Fruit fly (Drosophila melanogaster) whole organism, prepupa: Measurements from ENCODE around the gene CG14785.

Experiments used
- Blimp-1 ChIP-seq: fragments of 200-800 bp; sonication (Bioruptor generic); optimal IDR thresholded peaks from 3 replicates; lab custom pipeline; 2017; ENCODE audit warnings: missing biosample characterization, missing genetic modification characterization, mild to moderate bottlenecking, moderate library complexity, missing genetic modification reagents
- CG10669 ChIP-seq: fragments of 200-800 bp; sonication (Bioruptor generic); optimal IDR thresholded peaks from 3 replicates; lab custom pipeline; 2018; ENCODE audit warnings: missing biosample characterization, mild to moderate bottlenecking, missing genetic modification characterization, moderate library complexity
- CG11294 ChIP-seq: fragments of 200-800 bp; sonication (Bioruptor generic); IDR thresholded peaks from 2 replicates; pipeline ENCODE4 v1.3.6; 2022; ENCODE audit warnings: missing biosample characterization, missing genetic modification characterization
- CG11762 ChIP-seq: fragments of 200-800 bp; sonication (Bioruptor generic); optimal IDR thresholded peaks from 3 replicates; lab custom pipeline; 2016; ENCODE audit warnings: missing biosample characterization, missing genetic modification characterization; ENCODE audit not compliant: insufficient read depth
- CG11902 ChIP-seq: fragments of 200-800 bp; sonication (Bioruptor generic); optimal IDR thresholded peaks from 3 replicates; lab custom pipeline; 2016; ENCODE audit warnings: missing biosample characterization, missing genetic modification characterization
- CG15336 ChIP-seq: fragments of 200-800 bp; sonication (Bioruptor generic); IDR thresholded peaks from 2 replicates; pipeline ENCODE4 v1.3.6; 2022; ENCODE audit warnings: missing biosample characterization, missing genetic modification characterization
- CG1621 ChIP-seq: fragments of 200-800 bp; sonication (Bioruptor generic); optimal IDR thresholded peaks from 3 replicates; lab custom pipeline; 2018; ENCODE audit warnings: missing biosample characterization, mild to moderate bottlenecking, missing genetic modification characterization
- CG16779 ChIP-seq: fragments of 200-800 bp; sonication (Bioruptor generic); optimal IDR thresholded peaks from 3 replicates; lab custom pipeline; 2017; ENCODE audit warnings: missing biosample characterization, mild to moderate bottlenecking, missing genetic modification characterization
- CG3032 ChIP-seq: fragments of 200-800 bp; optimal IDR thresholded peaks from 2 replicates; lab custom pipeline; 2019; ENCODE audit warnings: missing biosample characterization, mild to moderate bottlenecking, missing genetic modification characterization, moderate library complexity
- CG32006 ChIP-seq: fragments of 200-800 bp; sonication (Bioruptor generic); optimal IDR thresholded peaks from 3 replicates; lab custom pipeline; 2017; ENCODE audit warnings: missing biosample characterization, mild to moderate bottlenecking, missing genetic modification characterization
- CG34406 ChIP-seq: fragments of 200-800 bp; sonication (Bioruptor generic); optimal IDR thresholded peaks from 3 replicates; lab custom pipeline; 2016; ENCODE audit warnings: missing biosample characterization, missing genetic modification characterization
- CG3919 ChIP-seq: fragments of 200-800 bp; sonication (Bioruptor generic); optimal IDR thresholded peaks from 3 replicates; lab custom pipeline; 2016; ENCODE audit warnings: missing biosample characterization, missing genetic modification characterization
- CG4318 ChIP-seq: fragments of 200-800 bp; sonication (Bioruptor generic); optimal IDR thresholded peaks from 3 replicates; lab custom pipeline; 2017; ENCODE audit warnings: missing biosample characterization, mild to moderate bottlenecking, missing genetic modification characterization
- CG6163 ChIP-seq: fragments of 200-800 bp; sonication (Bioruptor generic); IDR thresholded peaks from 3 replicates; pipeline ENCODE4 v1.3.6; 2022; ENCODE audit warnings: missing biosample characterization, missing genetic modification characterization
- CG6276 ChIP-seq: fragments of 200-800 bp; sonication (Bioruptor generic); optimal IDR thresholded peaks from 2 replicates; lab custom pipeline; 2017; ENCODE audit warnings: missing biosample characterization, mild to moderate bottlenecking, missing genetic modification characterization
- CG6792 ChIP-seq: fragments of 200-800 bp; sonication (Bioruptor generic); optimal IDR thresholded peaks from 3 replicates; lab custom pipeline; 2016; ENCODE audit warnings: missing biosample characterization, missing genetic modification characterization
- CG6808 ChIP-seq: fragments of 200-800 bp; sonication (Bioruptor generic); optimal IDR thresholded peaks from 3 replicates; lab custom pipeline; 2017; ENCODE audit warnings: missing biosample characterization, missing genetic modification characterization, mild to moderate bottlenecking, moderate library complexity, missing genetic modification reagents
- CG6854 ChIP-seq: fragments of 200-800 bp; sonication (Bioruptor generic); optimal IDR thresholded peaks from 2 replicates; lab custom pipeline; 2017; ENCODE audit warnings: missing biosample characterization, mild to moderate bottlenecking, missing genetic modification characterization
- CG7368 ChIP-seq: fragments of 200-800 bp; sonication (Bioruptor generic); optimal IDR thresholded peaks from 3 replicates; lab custom pipeline; 2016; ENCODE audit warnings: missing biosample characterization, missing genetic modification characterization
- CG8119 ChIP-seq: fragments of 200-800 bp; sonication (Bioruptor generic); IDR thresholded peaks from 3 replicates; pipeline ENCODE4 v1.3.6; 2022; ENCODE audit warnings: missing biosample characterization, missing genetic modification characterization
- CG8632 ChIP-seq: fragments of 200-800 bp; sonication (Bioruptor generic); optimal IDR thresholded peaks from 3 replicates; lab custom pipeline; 2016; ENCODE audit warnings: missing biosample characterization, missing genetic modification characterization
- CG9139 ChIP-seq: fragments of 200-800 bp; sonication (Bioruptor generic); optimal IDR thresholded peaks from 3 replicates; lab custom pipeline; 2017; ENCODE audit warnings: missing biosample characterization, mild to moderate bottlenecking, missing genetic modification characterization
- Eip75B ChIP-seq: fragments of 200-800 bp; sonication (Bioruptor generic); optimal IDR thresholded peaks from 3 replicates; lab custom pipeline; 2016; ENCODE audit warnings: missing biosample characterization, missing genetic modification characterization
- Eip78C ChIP-seq: fragments of 200-800 bp; sonication (Bioruptor generic); peaks from one replicate; lab custom pipeline; 2016; ENCODE audit warnings: missing biosample characterization, missing genetic modification characterization
- Eip93F ChIP-seq: fragments of 200-800 bp; sonication (Bioruptor generic); optimal IDR thresholded peaks from 2 replicates; lab custom pipeline; 2016; ENCODE audit warnings: missing biosample characterization, mild to moderate bottlenecking, missing genetic modification characterization
- Ets21C ChIP-seq: fragments of 200-800 bp; sonication (Bioruptor generic); optimal IDR thresholded peaks from 3 replicates; lab custom pipeline; 2016; ENCODE audit warnings: missing biosample characterization, missing genetic modification characterization
- Ets96B ChIP-seq: fragments of 200-800 bp; optimal IDR thresholded peaks from 2 replicates; lab custom pipeline; 2019; ENCODE audit warnings: missing biosample characterization, mild to moderate bottlenecking, missing genetic modification characterization, moderate library complexity
- Gug ChIP-seq: fragments of 200-800 bp; sonication (Bioruptor generic); IDR thresholded peaks from 2 replicates; pipeline ENCODE4 v1.3.6; 2022; ENCODE audit warnings: missing biosample characterization, missing genetic modification characterization
- Hr39 ChIP-seq: fragments of 200-800 bp; sonication (Bioruptor generic); optimal IDR thresholded peaks from 2 replicates; lab custom pipeline; 2016; ENCODE audit warnings: missing biosample characterization, missing genetic modification characterization
- Hr4 ChIP-seq: fragments of 200-800 bp; sonication (Bioruptor generic); optimal IDR thresholded peaks from 3 replicates; lab custom pipeline; 2016; ENCODE audit warnings: missing biosample characterization, missing genetic modification characterization
- Lpt ChIP-seq: fragments of 200-800 bp; sonication (Bioruptor generic); optimal IDR thresholded peaks from 3 replicates; lab custom pipeline; 2016; ENCODE audit warnings: missing biosample characterization, missing genetic modification characterization
- Sox14 ChIP-seq: fragments of 200-800 bp; sonication (Bioruptor generic); optimal IDR thresholded peaks from 3 replicates; lab custom pipeline; 2016; ENCODE audit warnings: missing biosample characterization, missing genetic modification characterization
- Sox15 ChIP-seq: fragments of 200-800 bp; sonication (Bioruptor generic); optimal IDR thresholded peaks from 3 replicates; lab custom pipeline; 2016; ENCODE audit warnings: missing biosample characterization, missing genetic modification characterization
- achi ChIP-seq: fragments of 200-800 bp; sonication (Bioruptor generic); optimal IDR thresholded peaks from 3 replicates; lab custom pipeline; 2016; ENCODE audit warnings: missing biosample characterization, missing genetic modification characterization
- cyc ChIP-seq: fragments of 200-800 bp; sonication (Bioruptor generic); optimal IDR thresholded peaks from 3 replicates; lab custom pipeline; 2016; ENCODE audit warnings: missing biosample characterization, missing genetic modification characterization
- dsx ChIP-seq: fragments of 200-800 bp; optimal IDR thresholded peaks from 3 replicates; lab custom pipeline; 2019; ENCODE audit warnings: missing biosample characterization, mild to moderate bottlenecking, missing genetic modification characterization, moderate library complexity; ENCODE audit not compliant: poor library complexity, severe bottlenecking
- fd59A ChIP-seq: fragments of 200-800 bp; sonication (Bioruptor generic); optimal IDR thresholded peaks from 2 replicates; lab custom pipeline; 2017; ENCODE audit warnings: missing biosample characterization, mild to moderate bottlenecking, missing genetic modification characterization, missing genetic modification reagents
- fd85E ChIP-seq: fragments of 200-800 bp; sonication (Bioruptor generic); optimal IDR thresholded peaks from 3 replicates; lab custom pipeline; 2016; ENCODE audit warnings: missing biosample characterization, missing genetic modification characterization
- fkh ChIP-seq: fragments of 200-800 bp; sonication (Bioruptor generic); optimal IDR thresholded peaks from 3 replicates; lab custom pipeline; 2017; ENCODE audit warnings: missing biosample characterization, mild to moderate bottlenecking, missing genetic modification characterization, moderate library complexity
- lz ChIP-seq: fragments of 200-800 bp; sonication (Bioruptor generic); optimal IDR thresholded peaks from 3 replicates; lab custom pipeline; 2016; ENCODE audit warnings: missing biosample characterization, missing genetic modification characterization
- pdm3 ChIP-seq: fragments of 200-800 bp; sonication (Bioruptor generic); optimal IDR thresholded peaks from 3 replicates; lab custom pipeline; 2016; ENCODE audit warnings: missing biosample characterization, missing genetic modification characterization
- salr ChIP-seq, 2 experiments: fragments of 200-800 bp; sonication (Bioruptor generic); optimal IDR thresholded peaks; 3 replicates each; lab custom pipeline; 2016 to 2018; ENCODE audit warnings: missing biosample characterization in 2 of 2, missing genetic modification characterization in 2 of 2, mild to moderate bottlenecking in 1 of 2
- svp ChIP-seq: fragments of 200-800 bp; sonication (Bioruptor generic); peaks from one replicate; lab custom pipeline; 2016; ENCODE audit warnings: missing biosample characterization, missing genetic modification characterization
- topi ChIP-seq: fragments of 200-800 bp; sonication (Bioruptor generic); optimal IDR thresholded peaks from 3 replicates; lab custom pipeline; 2016; ENCODE audit warnings: missing biosample characterization, missing genetic modification characterization

Gene CG14785

DNA sequence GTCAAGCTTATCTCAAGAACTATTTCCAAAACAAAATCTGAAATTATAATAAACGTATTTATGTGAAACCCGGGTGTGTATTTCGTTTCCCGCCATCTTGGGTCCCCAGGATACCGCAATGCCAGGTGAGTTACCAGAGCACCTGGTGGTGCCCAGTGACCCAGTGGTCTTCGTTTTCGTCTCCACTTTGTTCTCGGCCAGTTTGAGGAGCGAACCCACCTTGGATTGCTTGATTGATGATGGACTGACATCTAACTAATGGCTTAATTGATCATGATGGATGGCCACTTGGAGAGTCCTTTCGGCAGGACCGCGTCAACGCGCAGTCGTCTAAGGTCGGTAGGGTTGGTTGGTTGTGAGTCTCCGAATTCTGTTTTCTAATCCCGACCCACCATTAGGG lies 4.7 kb downstream of the CG14785 start, which contains the start of gene Gr2a:
Gene Gr2a (plus strand): TSS at position 301 of the 400 bp plus-strand sequence.
- TF ChIP-seq Sox14 (GFP tag; lab: Kevin White, UChicago) (no peak), CG6808 (GFP tag; lab: Kevin White, UChicago) (no peak), CG8119 (no peak), CG8632 (no peak), CG1621 (tag; lab: Kevin White, UChicago) (no peak)

DNA sequence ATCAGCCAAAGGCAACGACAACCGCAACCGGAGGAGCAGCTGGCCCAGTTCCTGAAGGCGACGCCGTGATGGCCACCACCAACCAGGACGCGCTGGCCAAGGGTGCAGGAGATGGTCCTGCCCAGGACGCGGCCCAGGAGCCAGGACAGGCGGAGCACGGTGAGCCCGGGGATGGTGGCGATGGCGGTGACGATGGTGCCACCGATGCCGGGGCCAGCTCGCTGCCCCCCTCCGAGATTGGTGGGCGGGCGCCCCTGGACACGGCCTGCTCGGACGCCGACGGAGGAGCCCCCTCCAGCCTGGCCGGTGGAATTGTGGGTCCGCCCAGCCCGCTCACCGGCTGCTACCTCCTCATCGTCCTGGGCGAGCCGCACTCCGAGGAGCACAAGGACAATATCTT lies 42.6 kb downstream of the CG14785 start:
- TF ChIP-seq CG6854 (GFP tag; lab: Kevin White, UChicago) (no peak), salr (GFP tag; optimal IDR thresholded peaks at IDR 0.05; lab: Kevin White, UChicago) (no peak), dsx (GFP tag; lab: Kevin White, UChicago) (no peak), pdm3 (GFP tag; lab: Kevin White, UChicago) (no peak), CG15336 (no peak), CG34406 (GFP tag; lab: Kevin White, UChicago) (no peak), CG7368 (GFP tag; lab: Kevin White, UChicago) (no peak), Eip75B (GFP tag; lab: Kevin White, UChicago) (no peak), CG10669 (GFP tag; lab: Kevin White, UChicago) (no peak), CG9139 (no peak), CG3919 (GFP tag; lab: Kevin White, UChicago) (no peak), Sox14 (GFP tag; lab: Kevin White, UChicago) (no peak), Lpt (GFP tag; lab: Kevin White, UChicago) (no peak), fd59A (GFP tag; lab: Kevin White, UChicago) (no peak), CG3032 (no peak), Eip93F (GFP tag; lab: Kevin White, UChicago) (no peak)
- TF ChIP-seq, all 60 proteins: peak for 0

DNA sequence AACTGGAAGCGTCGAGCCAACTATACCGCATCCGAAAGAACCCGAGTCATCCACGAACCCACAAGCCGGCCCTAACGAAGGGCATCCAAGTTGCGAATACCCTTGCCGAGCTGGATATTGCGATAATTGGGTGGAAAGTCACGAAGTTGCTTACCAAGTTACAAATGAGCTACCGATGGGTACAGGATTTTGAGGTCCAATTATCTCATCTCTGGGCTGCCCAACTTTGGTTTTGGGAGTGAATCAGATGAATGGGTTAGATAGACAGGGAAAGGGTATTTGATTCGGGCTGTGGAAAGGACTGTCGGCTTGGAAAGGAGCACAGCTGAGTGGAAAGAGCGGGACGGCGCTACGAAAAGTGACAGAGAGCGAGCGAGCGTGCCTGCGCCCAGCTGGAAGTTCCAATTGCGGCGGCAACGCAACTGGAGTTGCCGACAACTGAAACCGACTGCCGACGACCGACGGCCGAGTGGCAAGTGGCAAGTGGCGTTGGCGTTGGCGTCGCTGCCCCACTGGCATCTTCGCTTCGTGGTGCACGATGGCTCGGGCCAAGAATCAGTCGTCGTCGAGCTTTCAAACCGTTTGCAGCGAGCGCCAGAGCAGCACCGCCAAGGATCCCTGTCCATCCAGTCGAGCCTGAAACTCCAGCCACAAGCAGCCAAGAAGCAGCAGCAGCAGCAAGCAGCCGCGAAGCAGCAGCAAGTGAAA lies 45.5 kb downstream of the CG14785 start:
- TF ChIP-seq lz (GFP tag; lab: Kevin White, UChicago) (peak; percentile 10), Sox15 (no peak), Lpt (GFP tag; lab: Kevin White, UChicago) (no peak), Eip93F (GFP tag; lab: Kevin White, UChicago) (no peak), CG9139 (peak; percentile 23), Blimp-1 (GFP tag; lab: Kevin White, UChicago) (peak; percentile 70), dsx (GFP tag; lab: Kevin White, UChicago) (no peak), CG1621 (tag; lab: Kevin White, UChicago) (no peak), CG4318 (GFP tag; lab: Kevin White, UChicago) (no peak), CG6276 (GFP tag; lab: Kevin White, UChicago) (no peak), fkh (no peak), CG6792 (GFP tag; lab: Kevin White, UChicago) (peak; percentile 38), CG6163 (GFP tag; lab: Robert Waterston, UW) (peak; percentile 36; the same call in 1 of the 3 replicates), CG10669 (GFP tag; lab: Kevin White, UChicago) (peak; percentile 55), achi (peak; percentile 35), CG6854 (GFP tag; lab: Kevin White, UChicago) (no peak), CG8119 (no peak), svp (peak; percentile 76), CG11294 (GFP tag; lab: Robert Waterston, UW) (no peak), CG16779 (no peak), CG3032 (peak; percentile 1), fd85E (no peak), Sox14 (GFP tag; lab: Kevin White, UChicago) (peak; percentile 9), CG32006 (GFP tag; lab: Kevin White, UChicago) (peak; percentile 22), CG7368 (GFP tag; lab: Kevin White, UChicago) (peak; percentile 50), Ets96B (tag; lab: Kevin White, UChicago) (peak; percentile 27), Eip78C (GFP tag; lab: Kevin White, UChicago) (peak; percentile 75), Hr4 (no peak), topi (GFP tag; lab: Kevin White, UChicago) (peak; percentile 56), CG11762 (GFP tag; lab: Kevin White, UChicago) (no peak), Eip75B (GFP tag; lab: Kevin White, UChicago) (peak; percentile 27), cyc (GFP tag; lab: Kevin White, UChicago) (peak; percentile 47), CG15336 (no peak; the same call in 1 of the 2 replicates), Ets21C (no peak), CG11902 (peak; percentile 23), Hr39 (GFP tag; lab: Kevin White, UChicago) (peak; percentile 21), Gug (GFP tag; lab: Robert Waterston, UW) (no peak)
